Fruit fly (Drosophila melanogaster): ENCODE results near the gene Smr.
A peak's percentile ranks its signal among the peaks of the same experiment; 100 is the strongest.

Smr gene

dm6 chrX:12672317-12673172, 69.9 kb downstream of the Smr start (continued):
- TF ChIP-seq Xrp1 (GFP tag; IDR thresholded peaks at IDR 0.05) (no peak), CG5180 (GFP tag; optimal IDR thresholded peaks at IDR 0.05) (no peak), CG18599 (GFP tag; optimal IDR thresholded peaks at IDR 0.05) (peak; percentile 37), tgo (GFP tag; IDR thresholded peaks at IDR 0.05) (no peak), lilli (GFP tag; optimal IDR thresholded peaks at IDR 0.05) (peak; percentile 47), esg (GFP tag; conservative IDR thresholded peaks at IDR 0.05) (no peak), sima (GFP tag; optimal IDR thresholded peaks at IDR 0.05) (no peak), CG8944 (GFP tag; optimal IDR thresholded peaks at IDR 0.05) (no peak), gcm (GFP tag; optimal IDR thresholded peaks at IDR 0.05) (no peak), dimm (GFP tag; IDR thresholded peaks at IDR 0.05) (no peak), Poxn (GFP tag; IDR thresholded peaks at IDR 0.05) (no peak), Six4 (GFP tag; optimal IDR thresholded peaks at IDR 0.05) (no peak), HLH3B (GFP tag; IDR thresholded peaks at IDR 0.05) (no peak), CG2120 (GFP tag; optimal IDR thresholded peaks at IDR 0.05) (peak; percentile 53), lola (GFP tag; optimal IDR thresholded peaks at IDR 0.05) (no peak), CG11560 (tag; IDR thresholded peaks at IDR 0.05) (no peak), stwl (tag; optimal IDR thresholded peaks at IDR 0.05) (no peak), Dll (GFP tag; IDR thresholded peaks at IDR 0.05; ENCODE audit: partially characterized antibody) (no peak), CG8281 (tag; optimal IDR thresholded peaks at IDR 0.05) (no peak), CG10209 (GFP tag; optimal IDR thresholded peaks at IDR 0.05) (peak; percentile 2), dmrt99B (tag; optimal IDR thresholded peaks at IDR 0.05) (no peak), ssp (GFP tag; IDR thresholded peaks at IDR 0.05) (no peak), tna (GFP tag; IDR thresholded peaks at IDR 0.05; ENCODE audit: partially characterized antibody) (no peak), phol (tag; optimal IDR thresholded peaks at IDR 0.05) (no peak), Lim3 (GFP tag; IDR thresholded peaks at IDR 0.05) (no peak), Meics (GFP tag; optimal IDR thresholded peaks at IDR 0.05) (peak; percentile 37), MTF-1 (GFP tag; optimal IDR thresholded peaks at IDR 0.05; ENCODE audit: borderline replicate concordance) (no peak), Med (GFP tag) (peak; percentile 82), CG11093 (GFP tag; IDR thresholded peaks at IDR 0.05) (no peak), nau (GFP tag; optimal IDR thresholded peaks at IDR 0.05) (no peak), Taf1 (GFP tag; IDR thresholded peaks at IDR 0.05) (peak; percentile 49; the same call in 1 of the 2 replicates), kah (GFP tag; optimal IDR thresholded peaks at IDR 0.05) (no peak), H15 (GFP tag; IDR thresholded peaks at IDR 0.05) (no peak), CG2678 (tag; optimal IDR thresholded peaks at IDR 0.05) (peak; percentile 24), nmo (GFP tag; optimal IDR thresholded peaks at IDR 0.05) (no peak), sr (GFP tag; IDR thresholded peaks at IDR 0.05) (no peak), pita (GFP tag; optimal IDR thresholded peaks at IDR 0.05) (no peak), Usf (GFP tag; optimal IDR thresholded peaks at IDR 0.05) (no peak), Max (GFP tag; optimal IDR thresholded peaks at IDR 0.05) (no peak), CG4360 (GFP tag; IDR thresholded peaks at IDR 0.05) (peak; percentile 81), CG17802 (tag; optimal IDR thresholded peaks at IDR 0.05) (no peak), lov (optimal IDR thresholded peaks at IDR 0.05) (no peak), lov (GFP tag; IDR thresholded peaks at IDR 0.05) (no peak), Xbp1 (GFP tag; optimal IDR thresholded peaks at IDR 0.05) (no peak), Blimp-1 (GFP tag; optimal IDR thresholded peaks at IDR 0.05) (peak; percentile 52), Bteb2 (GFP tag; optimal IDR thresholded peaks at IDR 0.05) (no peak), CG9727 (GFP tag; optimal IDR thresholded peaks at IDR 0.05) (no peak), sd (tag; optimal IDR thresholded peaks at IDR 0.05) (no peak), Dref (GFP tag; IDR thresholded peaks at IDR 0.05) (no peak)
